Worm (Caenorhabditis elegans): ENCODE measurements around the gene msp-76.

The msp-76 gene

DNA sequence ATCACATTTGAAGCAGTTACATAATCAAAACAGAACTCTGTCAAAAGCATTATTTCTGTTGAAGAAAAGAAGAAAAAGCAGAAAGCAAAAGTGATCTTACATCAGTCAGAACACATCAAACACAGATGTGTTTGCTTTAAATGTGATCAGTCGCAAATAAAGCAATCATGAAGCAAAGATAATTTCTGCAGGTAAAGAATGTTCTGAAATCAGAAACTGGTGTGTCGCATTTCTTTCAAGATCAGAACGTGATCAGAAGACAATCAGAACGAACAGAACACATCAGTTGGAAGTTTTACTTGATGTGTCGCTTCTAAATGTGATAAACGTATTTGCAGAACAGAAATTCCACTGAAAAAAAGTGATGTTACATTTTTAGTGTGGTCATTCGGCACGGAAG is 10.2 kb downstream of the msp-76 start:
- TF ChIP-seq klf-2 (GFP tag; conservative IDR thresholded peaks at IDR 0.05) (no peak), ref-1 (GFP tag; conservative IDR thresholded peaks at IDR 0.05) (no peak), T22C8.4 (GFP tag; IDR thresholded peaks at IDR 0.05) (no peak), ztf-23 (GFP tag; IDR thresholded peaks at IDR 0.05) (no peak), ztf-29 (GFP tag; IDR thresholded peaks at IDR 0.05) (no peak), med-1 (GFP tag; optimal IDR thresholded peaks at IDR 0.05; ENCODE audit: insufficient read depth) (no peak), tab-1 (GFP tag; IDR thresholded peaks at IDR 0.05) (no peak), cog-1 (tag; optimal IDR thresholded peaks at IDR 0.05) (no peak), flt-1 (GFP tag; IDR thresholded peaks at IDR 0.05) (no peak)

DNA sequence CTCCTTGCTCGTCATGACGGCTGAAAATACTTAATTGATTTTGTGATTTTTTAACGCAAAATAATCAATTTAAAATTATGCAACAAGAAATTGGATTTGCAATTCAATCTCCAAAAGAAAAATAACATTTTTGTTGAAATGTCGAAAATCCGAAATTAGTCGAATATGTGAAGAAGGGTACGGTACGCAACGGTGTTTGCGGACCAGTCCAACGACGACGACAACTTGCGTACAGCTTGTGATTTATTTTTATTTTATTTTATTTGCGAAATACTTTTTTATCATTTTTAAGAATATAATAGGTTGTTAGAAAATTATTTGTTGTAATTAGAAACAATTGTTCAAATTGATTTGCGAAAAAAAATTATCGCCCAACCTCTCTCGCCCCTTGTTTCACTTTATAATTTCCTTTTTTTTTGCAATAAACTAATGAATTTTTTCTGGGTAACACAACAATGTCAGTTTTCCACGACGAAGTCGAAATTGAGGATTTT is 17.9 kb downstream of the msp-76 start, which contains the start of the genes dcaf-1 and dph-3:
Gene dcaf-1 (minus strand): TSS at position 20 of the 494 bp plus-strand sequence.
Gene dph-3 (plus strand): TSS at position 444 of the 494 bp plus-strand sequence.
- TF ChIP-seq ref-1 (GFP tag; conservative IDR thresholded peaks at IDR 0.05) (no peak), T22C8.4 (GFP tag; IDR thresholded peaks at IDR 0.05) (no peak), flt-1 (GFP tag; IDR thresholded peaks at IDR 0.05) (no peak), ztf-29 (GFP tag; IDR thresholded peaks at IDR 0.05) (no peak), med-1 (GFP tag; optimal IDR thresholded peaks at IDR 0.05; ENCODE audit: insufficient read depth) (no peak), cog-1 (tag; optimal IDR thresholded peaks at IDR 0.05) (no peak), tab-1 (GFP tag; IDR thresholded peaks at IDR 0.05) (no peak), ztf-23 (GFP tag; IDR thresholded peaks at IDR 0.05) (no peak), klf-2 (GFP tag; conservative IDR thresholded peaks at IDR 0.05) (no peak)

- TF ChIP-seq T22C8.4 (GFP tag; IDR thresholded peaks at IDR 0.05) (no peak), ref-1 (GFP tag; conservative IDR thresholded peaks at IDR 0.05) (no peak), ztf-23 (GFP tag; IDR thresholded peaks at IDR 0.05) (no peak), ztf-29 (GFP tag; IDR thresholded peaks at IDR 0.05) (no peak)
Observed at ce11 chrIV:9709205-9709604, 20.4 kb downstream of the msp-76 start, which contains the start of gene ant-1.3. ant-1.3 (minus strand) TSS chrIV:9709305.

- TF ChIP-seq ztf-29 (GFP tag; IDR thresholded peaks at IDR 0.05) (no peak), flt-1 (GFP tag; IDR thresholded peaks at IDR 0.05) (no peak), cog-1 (tag; optimal IDR thresholded peaks at IDR 0.05) (no peak), med-1 (GFP tag; optimal IDR thresholded peaks at IDR 0.05; ENCODE audit: insufficient read depth) (no peak), klf-2 (GFP tag; conservative IDR thresholded peaks at IDR 0.05) (no peak), ztf-23 (GFP tag; IDR thresholded peaks at IDR 0.05) (no peak), ref-1 (GFP tag; conservative IDR thresholded peaks at IDR 0.05) (no peak), T22C8.4 (GFP tag; IDR thresholded peaks at IDR 0.05) (no peak), tab-1 (GFP tag; IDR thresholded peaks at IDR 0.05) (no peak)
Observed at ce11 chrIV:9709887-9710286, 21.1 kb downstream of the msp-76 start, which contains the start of gene nhr-38. nhr-38 (plus strand) TSS chrIV:9710187.

- no peak for TF ChIP-seq ref-1 (GFP tag; conservative IDR thresholded peaks at IDR 0.05)
- TF ChIP-seq flt-1 (GFP tag; IDR thresholded peaks at IDR 0.05), result no peak
- TF ChIP-seq cog-1 (tag; optimal IDR thresholded peaks at IDR 0.05), result no peak
- no peak for TF ChIP-seq klf-2 (GFP tag; conservative IDR thresholded peaks at IDR 0.05)
- TF ChIP-seq T22C8.4 (GFP tag; IDR thresholded peaks at IDR 0.05), result no peak
- no peak for TF ChIP-seq ztf-23 (GFP tag; IDR thresholded peaks at IDR 0.05)
- TF ChIP-seq ztf-29 (GFP tag; IDR thresholded peaks at IDR 0.05), result no peak
- TF ChIP-seq med-1 (GFP tag; optimal IDR thresholded peaks at IDR 0.05; ENCODE audit: insufficient read depth), result no peak
- no peak for TF ChIP-seq tab-1 (GFP tag; IDR thresholded peaks at IDR 0.05)
Observed at ce11 chrIV:9712782-9713181, 24.0 kb downstream of the msp-76 start, which contains the start of gene K01H12.4. K01H12.4 (plus strand) TSS chrIV:9713082.

ce11 chrIV:9714264-9714663 is 25.4 kb downstream of the msp-76 start:
- TF ChIP-seq ztf-23 (GFP tag; IDR thresholded peaks at IDR 0.05) (no peak), klf-2 (GFP tag; conservative IDR thresholded peaks at IDR 0.05) (no peak), T22C8.4 (GFP tag; IDR thresholded peaks at IDR 0.05) (no peak), ztf-29 (GFP tag; IDR thresholded peaks at IDR 0.05) (no peak), tab-1 (GFP tag; IDR thresholded peaks at IDR 0.05) (no peak), cog-1 (tag; optimal IDR thresholded peaks at IDR 0.05) (no peak), ref-1 (GFP tag; conservative IDR thresholded peaks at IDR 0.05) (no peak), med-1 (GFP tag; optimal IDR thresholded peaks at IDR 0.05; ENCODE audit: insufficient read depth) (no peak), flt-1 (GFP tag; IDR thresholded peaks at IDR 0.05) (no peak)

- TF ChIP-seq med-1 (GFP tag; optimal IDR thresholded peaks at IDR 0.05; ENCODE audit: insufficient read depth) (no peak), tab-1 (GFP tag; IDR thresholded peaks at IDR 0.05) (no peak), T22C8.4 (GFP tag; IDR thresholded peaks at IDR 0.05) (no peak), cog-1 (tag; optimal IDR thresholded peaks at IDR 0.05) (no peak), flt-1 (GFP tag; IDR thresholded peaks at IDR 0.05) (no peak), klf-2 (GFP tag; conservative IDR thresholded peaks at IDR 0.05) (no peak), ref-1 (GFP tag; conservative IDR thresholded peaks at IDR 0.05) (no peak), ztf-23 (GFP tag; IDR thresholded peaks at IDR 0.05) (no peak), ztf-29 (GFP tag; IDR thresholded peaks at IDR 0.05) (no peak)
Observed at ce11 chrIV:9716490-9716889, 27.7 kb downstream of the msp-76 start.

- TF ChIP-seq T22C8.4 (GFP tag; IDR thresholded peaks at IDR 0.05), result no peak
- no peak for TF ChIP-seq med-1 (GFP tag; optimal IDR thresholded peaks at IDR 0.05; ENCODE audit: insufficient read depth)
- no peak for TF ChIP-seq tab-1 (GFP tag; IDR thresholded peaks at IDR 0.05)
- no peak for TF ChIP-seq ref-1 (GFP tag; conservative IDR thresholded peaks at IDR 0.05)
Observed at ce11 chrIV:9717844-9718243, 29.0 kb downstream of the msp-76 start.

- peak; percentile 9 for TF ChIP-seq cog-1 (tag; optimal IDR thresholded peaks at IDR 0.05)
- TF ChIP-seq klf-2 (GFP tag; conservative IDR thresholded peaks at IDR 0.05), result no peak
Observed at ce11 chrIV:9718396-9718795, 29.6 kb downstream of the msp-76 start.

ce11 chrIV:9723185-9723584 is 34.4 kb downstream of the msp-76 start:
- TF ChIP-seq klf-2 (GFP tag; conservative IDR thresholded peaks at IDR 0.05) (no peak), tab-1 (GFP tag; IDR thresholded peaks at IDR 0.05) (no peak), ref-1 (GFP tag; conservative IDR thresholded peaks at IDR 0.05) (no peak), ztf-29 (GFP tag; IDR thresholded peaks at IDR 0.05) (no peak), med-1 (GFP tag; optimal IDR thresholded peaks at IDR 0.05; ENCODE audit: insufficient read depth) (no peak)
